Fruit fly (Drosophila melanogaster) whole organism, pupa: ENCODE measurements around the gene CG13010.

Source experiments
- CG8301 ChIP-seq: fragments of 200-800 bp; sonication (Bioruptor generic); optimal IDR thresholded peaks from 2 replicates; lab custom pipeline; 2018; ENCODE audit warnings: missing biosample characterization, mild to moderate bottlenecking, missing genetic modification characterization
- CG9948 ChIP-seq: fragments of 200-800 bp; sonication (Bioruptor generic); optimal IDR thresholded peaks from 2 replicates; lab custom pipeline; 2018; ENCODE audit warnings: missing biosample characterization, mild to moderate bottlenecking, missing genetic modification characterization, moderate library complexity
- Pif1B ChIP-seq: fragments of 200-800 bp; sonication (Bioruptor generic); optimal IDR thresholded peaks from 3 replicates; lab custom pipeline; 2016; ENCODE audit warnings: missing biosample characterization, missing genetic modification characterization
- Snoo ChIP-seq: fragments of 200-800 bp; sonication (Bioruptor generic); optimal IDR thresholded peaks from 3 replicates; lab custom pipeline; 2017; ENCODE audit warnings: missing biosample characterization, mild to moderate bottlenecking, missing genetic modification characterization, inconsistent platforms

DNA sequence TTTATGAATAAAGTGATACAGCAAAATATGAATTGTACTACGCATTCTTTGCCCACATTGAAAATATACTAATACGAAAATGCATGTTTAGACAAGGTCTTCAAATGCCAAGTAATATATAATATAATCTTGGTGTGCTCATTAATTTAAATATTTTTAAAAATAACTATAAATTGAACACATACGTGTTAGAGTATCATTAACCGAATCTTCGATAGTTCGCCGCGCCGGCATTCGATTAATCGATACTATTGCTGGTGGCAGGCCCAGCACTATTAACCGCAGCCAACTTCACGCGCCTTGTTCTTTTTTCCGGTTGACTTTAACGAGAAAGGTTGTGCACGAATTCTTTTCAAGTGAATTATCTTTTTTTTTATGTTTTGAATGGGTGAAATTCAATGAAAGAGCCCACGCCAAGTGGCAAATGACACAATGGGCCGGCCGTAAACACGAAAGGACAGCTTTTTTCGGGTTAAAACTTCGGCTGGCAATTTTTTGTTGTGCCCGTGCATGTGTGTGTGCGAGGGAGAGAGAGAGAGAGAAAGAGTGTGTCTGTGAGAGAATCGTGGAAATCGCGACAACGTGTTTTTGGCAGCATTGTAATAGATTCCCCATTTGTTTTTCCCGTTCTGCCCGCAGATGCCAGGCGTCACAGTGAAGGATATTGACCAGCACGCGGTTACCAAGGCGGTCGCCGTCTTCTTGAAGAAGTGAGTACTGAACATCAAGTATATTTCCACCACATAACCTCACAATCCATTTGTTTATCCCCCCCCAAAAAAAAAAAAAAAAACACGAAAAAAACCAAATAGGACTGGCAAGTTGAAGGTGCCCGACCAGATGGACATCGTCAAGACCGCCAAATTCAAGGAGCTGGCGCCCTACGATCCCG is 40.9 kb downstream of the CG13010 start, which contains the start of gene RpS19a:
- TF ChIP-seq Pif1B (GFP tag; lab: Kevin White, UChicago) (peak; percentile 65), CG8301 (tag; lab: Kevin White, UChicago) (peak; percentile 15), CG9948 (peak; percentile 14), Snoo (tag; lab: Kevin White, UChicago) (peak; percentile 83)
